Worm (Caenorhabditis elegans): Measurements from ENCODE around the gene Y39G8B.9.

Gene Y39G8B.9

ce11 chrII:13976161-13976560, 5.0 kb upstream of the Y39G8B.9 start, which contains the start of gene Y39G8B.2 (continued):
- TF ChIP-seq somi-1 (GFP tag; optimal IDR thresholded peaks at IDR 0.05) (no peak), ama-1 (optimal IDR thresholded peaks at IDR 0.05) (no peak), ama-1 (GFP tag; optimal IDR thresholded peaks at IDR 0.05) (no peak), chd-7 (tag; optimal IDR thresholded peaks at IDR 0.05) (peak; percentile 1), F57C9.4 (tag; optimal IDR thresholded peaks at IDR 0.05) (no peak), mxl-1 (tag; optimal IDR thresholded peaks at IDR 0.05) (no peak), F23B12.7 (tag; optimal IDR thresholded peaks at IDR 0.05; ENCODE audit: insufficient read depth) (peak; percentile 30), T26A5.8 (tag; optimal IDR thresholded peaks at IDR 0.05) (no peak), F57A8.1 (GFP tag; optimal IDR thresholded peaks at IDR 0.05) (no peak), Y95B8A.8 (GFP tag; IDR thresholded peaks at IDR 0.05) (no peak), Y67H2A.10 (GFP tag; conservative IDR thresholded peaks at IDR 0.05) (no peak), madf-8 (GFP tag; conservative IDR thresholded peaks at IDR 0.05) (no peak), madf-3 (GFP tag; IDR thresholded peaks at IDR 0.05) (no peak), hmg-1.2 (GFP tag; IDR thresholded peaks at IDR 0.05) (peak; percentile 72)

- TF ChIP-seq rpc-1 (optimal IDR thresholded peaks at IDR 0.05): peak; percentile 31
- no peak for TF ChIP-seq rpc-1 (tag; optimal IDR thresholded peaks at IDR 0.05)
- peak; percentile 93 for TF ChIP-seq hsf-1 (GFP tag; IDR thresholded peaks at IDR 0.05)
- TF ChIP-seq repo-1 (tag; optimal IDR thresholded peaks at IDR 0.05): no peak
Observed at ce11 chrII:13977701-13978100, 3.5 kb upstream of the Y39G8B.9 start.

ce11 chrII:13979833-13980513, 1.2 kb upstream of the Y39G8B.9 start, which contains the start of gene sre-48:
sre-48 (minus strand) TSS chrII:13979883.
- TF ChIP-seq pbrm-1 (GFP tag; IDR thresholded peaks at IDR 0.05) (no peak), F55B11.4 (tag; optimal IDR thresholded peaks at IDR 0.05; ENCODE audit: borderline replicate concordance, insufficient read depth) (no peak), nhr-80 (tag; optimal IDR thresholded peaks at IDR 0.05) (no peak), attf-3 (GFP tag; conservative IDR thresholded peaks at IDR 0.05) (no peak), F10E7.11 (tag; optimal IDR thresholded peaks at IDR 0.05) (no peak), C17E4.6 (GFP tag; IDR thresholded peaks at IDR 0.05) (no peak), B0336.3 (GFP tag; IDR thresholded peaks at IDR 0.05) (no peak), mcd-1 (GFP tag; IDR thresholded peaks at IDR 0.05) (no peak)

- no peak for TF ChIP-seq nhr-90 (tag; optimal IDR thresholded peaks at IDR 0.05)
- no peak for TF ChIP-seq madf-6 (GFP tag; IDR thresholded peaks at IDR 0.05)
- no peak for TF ChIP-seq ztf-6 (GFP tag; IDR thresholded peaks at IDR 0.05)
- no peak for TF ChIP-seq Y56A3A.18 (GFP tag; IDR thresholded peaks at IDR 0.05)
- no peak for TF ChIP-seq B0336.3 (GFP tag; IDR thresholded peaks at IDR 0.05)
- TF ChIP-seq madf-10 (tag; optimal IDR thresholded peaks at IDR 0.05): no peak
- TF ChIP-seq him-1 (tag; optimal IDR thresholded peaks at IDR 0.05): no peak
- TF ChIP-seq hsf-1 (GFP tag; IDR thresholded peaks at IDR 0.05): no peak
- no peak for TF ChIP-seq snpc-4 (GFP tag; optimal IDR thresholded peaks at IDR 0.05)
- TF ChIP-seq snpc-4 (tag; optimal IDR thresholded peaks at IDR 0.05): no peak
- TF ChIP-seq F10E7.11 (tag; optimal IDR thresholded peaks at IDR 0.05): no peak
- no peak for TF ChIP-seq egrh-3 (GFP tag; IDR thresholded peaks at IDR 0.05)
- no peak for TF ChIP-seq atf-7 (tag; optimal IDR thresholded peaks at IDR 0.05)
- TF ChIP-seq ztf-25 (GFP tag; IDR thresholded peaks at IDR 0.05): no peak
Observed at ce11 chrII:13981819-13982218, 654 bp downstream of the Y39G8B.9 start.

Measured in whole organism, young adult.